Worm (Caenorhabditis elegans): ENCODE measurements around the gene R10E8.6.

Gene R10E8.6

DNA sequence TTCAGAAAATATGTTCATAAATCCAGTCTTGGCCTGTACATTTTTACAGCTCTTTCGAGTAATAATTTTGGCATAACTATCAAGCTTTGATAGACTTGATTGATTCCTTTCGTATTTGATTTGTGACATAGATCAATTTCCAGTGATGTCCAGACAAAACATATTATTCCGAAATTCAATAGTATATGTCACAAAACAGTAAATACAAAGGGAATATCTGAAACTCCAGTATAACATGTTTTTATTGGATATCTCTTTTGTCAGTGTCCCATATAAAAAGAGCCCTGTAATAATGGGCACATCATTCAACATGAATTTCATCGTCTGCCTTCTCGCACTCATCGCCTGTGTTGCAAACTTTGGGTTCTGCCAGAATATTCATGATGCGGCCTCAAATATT lies 24.5 kb upstream of the R10E8.6 start, which contains the start of gene Y51A2A.4:
Y51A2A.4 (plus strand) TSS at position 301 of the 400 bp plus-strand sequence.
- no peak for TF ChIP-seq arid-1 (GFP tag; conservative IDR thresholded peaks at IDR 0.05)
- TF ChIP-seq dmd-9 (GFP tag; IDR thresholded peaks at IDR 0.05) = no peak
- no peak for TF ChIP-seq F49E8.2 (tag; optimal IDR thresholded peaks at IDR 0.05; ENCODE audit: borderline replicate concordance)
- TF ChIP-seq daf-19 (GFP tag; conservative IDR thresholded peaks at IDR 0.05) = no peak

DNA sequence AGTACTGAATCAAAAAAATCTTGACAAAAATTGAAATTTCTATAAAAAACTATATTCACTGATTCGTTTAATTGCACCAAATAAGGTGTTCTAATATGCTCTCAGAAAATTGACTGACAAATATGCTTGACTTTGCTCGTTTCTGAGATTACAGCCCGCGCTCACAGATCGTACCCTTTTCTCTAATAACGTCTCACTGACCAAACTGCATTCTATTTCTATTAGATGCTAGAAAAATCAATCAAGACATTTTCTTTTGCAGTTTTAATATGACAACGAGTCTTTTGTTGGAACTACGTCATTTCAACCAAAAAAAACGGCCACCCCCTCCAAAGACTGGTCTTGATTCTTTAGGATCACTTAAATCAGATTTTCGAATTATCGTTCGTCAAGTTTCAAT lies 16.4 kb upstream of the R10E8.6 start, which contains the start of gene clec-247:
clec-247 (plus strand) TSS at position 301 of the 400 bp plus-strand sequence.
- TF ChIP-seq nhr-41 (GFP tag; IDR thresholded peaks at IDR 0.05) (no peak), nhr-111 (GFP tag; optimal IDR thresholded peaks at IDR 0.05) (no peak), lin-15B (tag; optimal IDR thresholded peaks at IDR 0.05) (no peak), ztf-11 (tag; optimal IDR thresholded peaks at IDR 0.05) (no peak), F37D6.2 (tag; optimal IDR thresholded peaks at IDR 0.05) (no peak), snpc-4 (tag; optimal IDR thresholded peaks at IDR 0.05) (no peak), ZK546.5 (tag; optimal IDR thresholded peaks at IDR 0.05) (no peak), spr-1 (tag; optimal IDR thresholded peaks at IDR 0.05) (no peak), lin-1 (GFP tag; IDR thresholded peaks at IDR 0.05) (no peak), daf-19 (GFP tag; conservative IDR thresholded peaks at IDR 0.05) (no peak), nhr-6 (tag; optimal IDR thresholded peaks at IDR 0.05) (no peak)

- TF ChIP-seq zfp-2 (tag; optimal IDR thresholded peaks at IDR 0.05) (no peak), T20F7.1 (GFP tag; optimal IDR thresholded peaks at IDR 0.05) (no peak), madf-5 (GFP tag; IDR thresholded peaks at IDR 0.05) (no peak), lin-1 (GFP tag; IDR thresholded peaks at IDR 0.05) (no peak), lim-7 (GFP tag; IDR thresholded peaks at IDR 0.05) (no peak), nhr-6 (tag; optimal IDR thresholded peaks at IDR 0.05) (no peak), nhr-76 (tag; optimal IDR thresholded peaks at IDR 0.05) (no peak), hmg-1.1 (GFP tag; IDR thresholded peaks at IDR 0.05) (no peak)
Measured at ce11 chrV:18280778-18281177, 14.6 kb upstream of the R10E8.6 start, which contains the start of gene Y51A2A.16. Gene Y51A2A.16 (minus strand): TSS chrV:18280878.

DNA sequence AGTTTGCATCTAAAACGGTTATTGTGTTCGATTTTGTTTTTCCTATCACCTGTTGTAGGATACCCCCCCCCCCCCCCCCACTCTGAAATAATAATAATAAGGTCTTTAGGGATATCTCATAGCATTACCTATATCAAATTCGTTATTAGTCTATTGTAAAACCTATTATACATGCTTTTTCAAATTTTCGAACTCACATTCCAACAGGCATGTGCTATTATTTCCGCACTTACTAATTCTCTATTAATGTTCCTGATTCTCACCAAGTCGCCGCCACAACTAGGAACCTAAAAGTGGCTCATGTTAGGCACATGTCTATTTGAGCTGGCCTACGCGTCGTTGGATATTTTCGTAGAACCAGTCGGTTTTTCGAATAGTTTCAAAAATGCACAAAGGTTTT lies 4.2 kb upstream of the R10E8.6 start, which contains the start of gene Y37H2C.4:
Y37H2C.4 (plus strand) TSS at position 301 of the 400 bp plus-strand sequence.
- TF ChIP-seq mep-1 (tag; optimal IDR thresholded peaks at IDR 0.05) = no peak
- TF ChIP-seq lin-38 (GFP tag; IDR thresholded peaks at IDR 0.05) = no peak
- no peak for TF ChIP-seq Y48G9A.11 (GFP tag; IDR thresholded peaks at IDR 0.05)
- no peak for TF ChIP-seq ceh-20 (GFP tag; IDR thresholded peaks at IDR 0.05)
- TF ChIP-seq lin-1 (GFP tag; IDR thresholded peaks at IDR 0.05) = no peak
- TF ChIP-seq fos-1 (tag; optimal IDR thresholded peaks at IDR 0.05) = no peak
- no peak for TF ChIP-seq mxl-2 (GFP tag; conservative IDR thresholded peaks at IDR 0.05)
- no peak for TF ChIP-seq ceh-32 (tag; optimal IDR thresholded peaks at IDR 0.05; ENCODE audit: poor library complexity)
- TF ChIP-seq set-16 (GFP tag; IDR thresholded peaks at IDR 0.05) = no peak

DNA sequence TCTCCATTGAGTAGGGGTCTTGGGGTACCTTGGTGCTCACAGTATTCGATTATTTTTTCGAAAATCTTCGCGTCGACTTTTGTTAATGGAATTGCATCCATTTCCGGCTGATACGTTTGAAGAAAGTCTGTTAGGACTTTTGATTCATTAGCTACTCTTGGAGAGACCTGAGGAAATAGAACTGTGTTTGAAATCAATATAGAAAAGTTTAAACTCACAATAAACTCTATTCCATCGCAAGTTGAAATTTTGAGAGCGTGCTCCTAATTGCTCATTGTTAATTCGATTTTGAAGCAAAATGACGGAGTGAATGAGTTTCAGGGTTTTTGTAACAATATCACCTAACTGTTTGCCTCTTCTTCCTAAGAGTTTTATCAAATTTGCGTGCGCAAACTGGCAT lies 3.7 kb upstream of the R10E8.6 start, which contains the start of gene skr-6:
skr-6 (minus strand) TSS at position 101 of the 400 bp plus-strand sequence.
- TF ChIP-seq ceh-62 (tag; optimal IDR thresholded peaks at IDR 0.05) (no peak), lin-13 (GFP tag; optimal IDR thresholded peaks at IDR 0.05) (no peak), Y48G9A.11 (GFP tag; IDR thresholded peaks at IDR 0.05) (no peak), ama-1 (optimal IDR thresholded peaks at IDR 0.05) (no peak), daf-12 (tag; optimal IDR thresholded peaks at IDR 0.05) (no peak), nhr-77 (tag; optimal IDR thresholded peaks at IDR 0.05) (no peak), nhr-42 (GFP tag; IDR thresholded peaks at IDR 0.05) (no peak), zfp-2 (tag; optimal IDR thresholded peaks at IDR 0.05) (no peak), hlh-30 (tag; optimal IDR thresholded peaks at IDR 0.05; ENCODE audit: insufficient read depth) (no peak), mep-1 (tag; optimal IDR thresholded peaks at IDR 0.05) (no peak), F49E8.2 (tag; optimal IDR thresholded peaks at IDR 0.05; ENCODE audit: borderline replicate concordance) (no peak), nhr-76 (tag; optimal IDR thresholded peaks at IDR 0.05) (no peak)
